Fruit fly (Drosophila melanogaster) whole organism, embryonic: ENCODE measurements around the gene CG44000.
A peak's percentile ranks its signal among the peaks of the same experiment; 100 is the strongest.

Experiments
- Bteb2 ChIP-seq: fragments of 200-800 bp; sonication (Bioruptor generic); optimal IDR thresholded peaks from 2 replicates; lab custom pipeline; 2016; ENCODE audit warnings: missing biosample characterization, missing genetic modification characterization
- CG11695 ChIP-seq: fragments of 200-800 bp; sonication (Bioruptor generic); IDR thresholded peaks from 3 replicates; pipeline ENCODE4 v1.3.6; 2022; ENCODE audit warnings: missing biosample characterization, missing genetic modification characterization
- CG14860 ChIP-seq: fragments of 200-800 bp; sonication (Bioruptor generic); IDR thresholded peaks from 3 replicates; pipeline ENCODE4 v1.3.6; 2022; ENCODE audit warnings: missing biosample characterization, missing genetic modification characterization; ENCODE audit not compliant: partially characterized antibody
- CG17829 ChIP-seq: fragments of 200-800 bp; optimal IDR thresholded peaks from 2 replicates; lab custom pipeline; 2019; ENCODE audit warnings: missing biosample characterization, mild to moderate bottlenecking, missing genetic modification characterization, moderate library complexity
- CG2678 ChIP-seq: fragments of 200-800 bp; sonication (Bioruptor generic); optimal IDR thresholded peaks from 3 replicates; lab custom pipeline; 2019; ENCODE audit warnings: missing biosample characterization, mild to moderate bottlenecking, missing genetic modification characterization, moderate library complexity
- CG4328 ChIP-seq: fragments of 200-800 bp; sonication (Bioruptor generic); optimal IDR thresholded peaks from 3 replicates; lab custom pipeline; 2017; ENCODE audit warnings: missing biosample characterization, missing genetic modification reagents, missing genetic modification characterization
- CG5245 ChIP-seq: fragments of 200-800 bp; sonication (Bioruptor generic); optimal IDR thresholded peaks from 3 replicates; lab custom pipeline; 2016; ENCODE audit warnings: missing biosample characterization, missing genetic modification characterization
- CG6654 ChIP-seq: fragments of 200-800 bp; sonication (Bioruptor generic); optimal IDR thresholded peaks from 2 replicates; lab custom pipeline; 2017; ENCODE audit warnings: missing biosample characterization, mild to moderate bottlenecking, missing genetic modification characterization
- CG7786 ChIP-seq: fragments of 200-800 bp; sonication (Bioruptor generic); optimal IDR thresholded peaks from 2 replicates; lab custom pipeline; 2016; ENCODE audit warnings: missing biosample characterization, missing genetic modification characterization
- Camta ChIP-seq: fragments of 200-800 bp; sonication (Bioruptor generic); optimal IDR thresholded peaks from 2 replicates; lab custom pipeline; 2016; ENCODE audit warnings: missing biosample characterization, missing genetic modification characterization
- Drgx ChIP-seq: fragments of 200-800 bp; sonication (Bioruptor generic); IDR thresholded peaks from 2 replicates; pipeline ENCODE4 v1.3.6; 2022; ENCODE audit warnings: missing biosample characterization, missing genetic modification characterization
- Ets97D ChIP-seq: fragments of 200-800 bp; sonication (Bioruptor generic); optimal IDR thresholded peaks from 3 replicates; lab custom pipeline; 2016; ENCODE audit warnings: missing biosample characterization, missing genetic modification characterization
- HLH3B ChIP-seq: fragments of 200-800 bp; sonication (Bioruptor generic); IDR thresholded peaks from 2 replicates; pipeline ENCODE4 v1.3.6; 2022; ENCODE audit warnings: missing biosample characterization, missing genetic modification characterization
- Med ChIP-seq: fragments of 200-800 bp; sonication (Bioruptor generic); peaks from one replicate; lab custom pipeline; 2016; ENCODE audit warnings: missing biosample characterization, missing genetic modification characterization, mild to moderate bottlenecking, inconsistent platforms, moderate library complexity
- PHDP ChIP-seq: fragments of 200-800 bp; sonication (Bioruptor generic); optimal IDR thresholded peaks from 3 replicates; lab custom pipeline; 2018; ENCODE audit warnings: missing biosample characterization, mild to moderate bottlenecking, missing genetic modification characterization, moderate library complexity
- Sin3A ChIP-seq: fragments of >200 bp; optimal IDR thresholded peaks from 2 replicates; lab custom pipeline; 2018
- Sox102F ChIP-seq: fragments of 200-800 bp; sonication (Bioruptor generic); optimal IDR thresholded peaks from 2 replicates; lab custom pipeline; 2018; ENCODE audit warnings: missing biosample characterization, mild to moderate bottlenecking, missing genetic modification characterization, moderate library complexity
- Stat92E ChIP-seq, 3 experiments: fragments of >200 bp in 2 of 3; fragments of 200-800 bp in 1 of 3; sonication (Bioruptor generic) in 1 of 3; optimal IDR thresholded peaks; 2 replicates each; lab custom pipeline; 2017 to 2019; ENCODE audit warnings: missing biosample characterization in 3 of 3, missing genetic modification characterization in 3 of 3, mild to moderate bottlenecking in 1 of 3, moderate library complexity in 1 of 3
- Trl ChIP-seq, 3 experiments: fragments of >200 bp in 2 of 3; fragments of 200-800 bp in 1 of 3; sonication (Bioruptor generic) in 1 of 3; optimal IDR thresholded peaks; 2 replicates in 1 of 3; 3 replicates in 2 of 3; lab custom pipeline; 2016 to 2017; ENCODE audit warnings: missing biosample characterization in 1 of 3, missing genetic modification characterization in 1 of 3
- al ChIP-seq: fragments of 200-800 bp; sonication (Bioruptor generic); IDR thresholded peaks from 2 replicates; pipeline ENCODE4 v1.3.6; 2022; ENCODE audit warnings: missing biosample characterization, missing genetic modification characterization
- bbx ChIP-seq: fragments of 200-800 bp; sonication (Bioruptor generic); IDR thresholded peaks from 2 replicates; pipeline ENCODE4 v1.3.6; 2022; ENCODE audit warnings: missing biosample characterization, missing genetic modification characterization; ENCODE audit not compliant: partially characterized antibody
- bsh ChIP-seq, 2 experiments: fragments of 200-800 bp; sonication (Bioruptor generic); optimal IDR thresholded peaks; 2 replicates each; lab custom pipeline; 2017 to 2018; ENCODE audit warnings: mild to moderate bottlenecking in 2 of 2, missing biosample characterization in 2 of 2, missing genetic modification characterization in 2 of 2, moderate library complexity in 1 of 2
- cad ChIP-seq: fragments of >200 bp; optimal IDR thresholded peaks from 2 replicates; lab custom pipeline; 2017; ENCODE audit warnings: missing biosample characterization, missing genetic modification characterization
- ci ChIP-seq: fragments of 200-800 bp; sonication (Bioruptor generic); IDR thresholded peaks from 3 replicates; pipeline ENCODE4 v1.3.6; 2022; ENCODE audit warnings: missing biosample characterization, missing genetic modification characterization
- en ChIP-seq: fragments of 200-800 bp; sonication (Bioruptor generic); optimal IDR thresholded peaks from 2 replicates; lab custom pipeline; 2016; ENCODE audit warnings: missing biosample characterization, missing genetic modification characterization
- esg ChIP-seq: fragments of 200-800 bp; sonication (Bioruptor generic); conservative IDR thresholded peaks from 2 replicates; pipeline ENCODE4 v1.3.6; 2022; ENCODE audit warnings: missing biosample characterization, missing genetic modification characterization
- exex ChIP-seq: fragments of 200-800 bp; sonication (Bioruptor generic); optimal IDR thresholded peaks from 4 replicates; lab custom pipeline; 2018; ENCODE audit warnings: missing biosample characterization, mild to moderate bottlenecking, missing genetic modification characterization, moderate library complexity
- fu2 ChIP-seq: fragments of 200-800 bp; sonication (Bioruptor generic); optimal IDR thresholded peaks from 2 replicates; lab custom pipeline; 2016; ENCODE audit warnings: missing biosample characterization, missing genetic modification characterization
- gt ChIP-seq: fragments of 200-800 bp; sonication (Bioruptor generic); IDR thresholded peaks from 2 replicates; pipeline ENCODE4 v1.3.6; 2022; ENCODE audit warnings: missing biosample characterization, missing genetic modification characterization
- ken ChIP-seq: fragments of 200-800 bp; sonication (Bioruptor generic); IDR thresholded peaks from 3 replicates; pipeline ENCODE4 v1.3.6; 2022; ENCODE audit warnings: missing biosample characterization, missing genetic modification characterization
- lov ChIP-seq, 2 experiments: fragments of 200-800 bp in 1 of 2; fragments of >200 bp in 1 of 2; sonication (Bioruptor generic) in 1 of 2; IDR thresholded peaks in 1 of 2; optimal IDR thresholded peaks in 1 of 2; 2 replicates in 1 of 2; 3 replicates in 1 of 2; pipeline versions ENCODE4 v1.3.6 to Lab custom; 2017 to 2022; ENCODE audit warnings: missing biosample characterization in 1 of 2, missing genetic modification characterization in 1 of 2
- phol ChIP-seq: fragments of 200-800 bp; sonication (Bioruptor generic); optimal IDR thresholded peaks from 3 replicates; lab custom pipeline; 2018; ENCODE audit warnings: missing biosample characterization, mild to moderate bottlenecking, missing genetic modification characterization, moderate library complexity
- pnt ChIP-seq: fragments of 200-800 bp; sonication (Bioruptor generic); optimal IDR thresholded peaks from 3 replicates; lab custom pipeline; 2016; ENCODE audit warnings: missing biosample characterization, missing genetic modification characterization
- pzg ChIP-seq: fragments of 200-800 bp; sonication (Bioruptor generic); optimal IDR thresholded peaks from 3 replicates; lab custom pipeline; 2018; ENCODE audit warnings: missing biosample characterization, mild to moderate bottlenecking, missing genetic modification characterization, moderate library complexity
- sens ChIP-seq: fragments of 200-800 bp; sonication (Bioruptor generic); peaks from one replicate; lab custom pipeline; 2016; ENCODE audit warnings: missing biosample characterization, missing genetic modification characterization
- sens-2 ChIP-seq: fragments of 200-800 bp; sonication (Bioruptor generic); IDR thresholded peaks from 2 replicates; pipeline ENCODE4 v1.3.6; 2022; ENCODE audit warnings: missing biosample characterization, missing genetic modification characterization
- seq ChIP-seq: fragments of 200-800 bp; sonication (Bioruptor generic); IDR thresholded peaks from 2 replicates; pipeline ENCODE4 v1.3.6; 2022; ENCODE audit warnings: missing biosample characterization, missing genetic modification characterization
- sima ChIP-seq: fragments of 200-800 bp; sonication (Bioruptor generic); optimal IDR thresholded peaks from 2 replicates; lab custom pipeline; 2016; ENCODE audit warnings: missing biosample characterization, missing genetic modification characterization
- slbo ChIP-seq: fragments of 200-800 bp; sonication (Bioruptor generic); IDR thresholded peaks from 2 replicates; pipeline ENCODE4 v1.3.6; 2022; ENCODE audit warnings: missing biosample characterization, missing genetic modification characterization
- toy ChIP-seq: fragments of 200-800 bp; sonication (Bioruptor generic); IDR thresholded peaks from 2 replicates; pipeline ENCODE4 v1.3.6; 2022; ENCODE audit warnings: missing biosample characterization, missing genetic modification characterization
- vfl ChIP-seq: fragments of 200-800 bp; sonication (Bioruptor generic); optimal IDR thresholded peaks from 2 replicates; lab custom pipeline; 2016; ENCODE audit warnings: missing biosample characterization, missing genetic modification characterization
- wdn ChIP-seq: fragments of 200-800 bp; sonication (Bioruptor generic); IDR thresholded peaks from 2 replicates; pipeline ENCODE4 v1.3.6; 2022; ENCODE audit warnings: missing biosample characterization, missing genetic modification characterization
- zfh2 ChIP-seq: fragments of 200-800 bp; sonication (Bioruptor generic); optimal IDR thresholded peaks from 2 replicates; lab custom pipeline; 2016; ENCODE audit warnings: missing biosample characterization, missing genetic modification characterization

CG44000 gene

DNA sequence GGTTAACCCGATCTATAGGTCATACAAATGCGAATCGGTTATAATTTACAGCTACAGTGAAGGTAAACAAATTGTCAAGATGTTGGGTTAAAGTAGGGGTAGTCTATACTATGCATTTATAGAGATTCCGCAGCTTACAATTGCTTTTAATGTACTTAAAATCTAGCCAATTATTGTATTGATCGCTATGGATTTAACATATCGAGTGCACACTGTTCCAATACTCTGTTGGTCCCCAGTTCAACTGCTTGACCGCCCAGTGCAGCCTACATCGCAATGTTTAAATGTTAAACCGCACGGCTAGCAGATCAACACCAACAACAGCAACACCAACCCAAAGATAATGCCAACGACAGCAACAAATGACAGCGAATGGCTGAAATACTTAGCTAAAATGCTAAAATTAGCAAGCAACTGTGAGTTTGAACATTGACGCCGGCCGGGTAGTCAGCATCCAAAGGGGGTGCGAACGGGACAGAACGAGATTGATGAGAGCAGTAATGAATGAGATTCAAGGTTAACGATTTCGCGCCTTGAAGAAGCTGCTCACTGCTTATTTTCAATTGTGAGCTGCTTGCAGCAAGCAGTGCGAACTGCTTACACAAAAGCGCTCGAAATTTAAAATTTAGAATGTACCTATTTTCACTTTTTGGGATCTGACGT, 42.0 kb upstream of the CG44000 start (continued):
- TF ChIP-seq esg, result peak; percentile 41; the same call in 1 of the 2 replicates

DNA sequence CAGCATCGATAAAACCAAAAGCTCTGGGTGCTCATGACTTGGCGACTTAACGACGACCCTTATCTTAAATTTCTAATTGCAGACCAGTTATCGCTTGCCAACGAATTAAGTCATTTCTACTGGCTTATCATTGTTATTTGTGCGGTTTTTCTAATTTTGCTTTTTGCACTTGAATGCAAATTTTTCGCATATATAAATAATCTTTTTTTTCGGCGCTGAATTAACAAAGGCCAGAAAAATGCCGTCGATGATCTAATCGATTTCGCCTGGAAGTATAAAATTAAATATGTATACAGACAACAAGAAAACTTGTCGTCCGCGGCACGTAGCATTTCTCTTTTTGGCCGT, 41.5 kb upstream of the CG44000 start:
- TF ChIP-seq Sin3A (lab: Kevin White, UChicago) (no peak), exex (tag; lab: Kevin White, UChicago) (peak; percentile 21), pzg (GFP tag; lab: Kevin White, UChicago) (no peak), CG4328 (no peak), en (GFP tag; lab: Kevin White, UChicago) (no peak), Trl (optimal IDR thresholded peaks at IDR 0.05; lab: Kevin White, UChicago) (peak in 1 of 2 experiments; percentile 3), Trl (GFP tag; optimal IDR thresholded peaks at IDR 0.05; lab: Kevin White, UChicago) (no peak), vfl (GFP tag; lab: Kevin White, UChicago) (no peak)

dm6 chr2L:5002031-5002430, 41.0 kb upstream of the CG44000 start:
- TF ChIP-seq wdn (GFP tag; lab: Robert Waterston, UW) (0 out of 2 replicates have a peak, but pooled peaks have one; percentile 17), fu2 (GFP tag; lab: Kevin White, UChicago) (no peak), cad (peak; percentile 33), Med (GFP tag; lab: Kevin White, UChicago) (peak; percentile 40), toy (GFP tag; lab: Robert Waterston, UW) (peak; percentile 41; the same call in 1 of the 2 replicates), CG5245 (GFP tag; lab: Kevin White, UChicago) (no peak), slbo (GFP tag; lab: Robert Waterston, UW) (0 out of 2 replicates have a peak, but pooled peaks have one; percentile 5), CG6654 (GFP tag; lab: Kevin White, UChicago) (peak; percentile 92)

- no peak for TF ChIP-seq sima
- no peak for TF ChIP-seq CG7786 (GFP tag; lab: Kevin White, UChicago)
- 0 out of 3 replicates have a peak, but pooled peaks have one; percentile 40 for TF ChIP-seq ci (GFP tag; lab: Robert Waterston, UW)
- TF ChIP-seq CG2678 (tag; lab: Kevin White, UChicago), result no peak
- no peak for TF ChIP-seq CG14860
- no peak for TF ChIP-seq PHDP (tag; lab: Kevin White, UChicago)
- TF ChIP-seq gt (GFP tag; lab: Robert Waterston, UW), result no peak
- no peak for TF ChIP-seq phol
- 0 out of 3 replicates have a peak, but pooled peaks have one; percentile 23 for TF ChIP-seq CG11695 (GFP tag; lab: Robert Waterston, UW)
- no peak for TF ChIP-seq sens-2 (GFP tag; lab: Robert Waterston, UW)
- TF ChIP-seq bsh (GFP tag; optimal IDR thresholded peaks at IDR 0.05; lab: Kevin White, UChicago), result peak in 1 of 2 experiments; percentile 19
- TF ChIP-seq pnt, result no peak
- no peak for TF ChIP-seq CG5245 (GFP tag; lab: Kevin White, UChicago)
- TF ChIP-seq lov (optimal IDR thresholded peaks at IDR 0.05; lab: Kevin White, UChicago), result no peak
- 0 out of 3 replicates have a peak, but pooled peaks have one; percentile 25 for TF ChIP-seq lov (GFP tag; IDR thresholded peaks at IDR 0.05; lab: Robert Waterston, UW)
- peak; percentile 72 for TF ChIP-seq sens (GFP tag; lab: Kevin White, UChicago)
- peak; percentile 70 for TF ChIP-seq Drgx (GFP tag; lab: Robert Waterston, UW)
- TF ChIP-seq Stat92E (GFP tag; optimal IDR thresholded peaks at IDR 0.05; lab: Kevin White, UChicago), result no peak
- TF ChIP-seq Ets97D (GFP tag; lab: Kevin White, UChicago), result no peak
- TF ChIP-seq CG17829, result no peak
- TF ChIP-seq ken (GFP tag; lab: Robert Waterston, UW), result 0 out of 3 replicates have a peak, but pooled peaks have one; percentile 5
- TF ChIP-seq Med (GFP tag; lab: Kevin White, UChicago), result peak; percentile 27
- TF ChIP-seq seq, result no peak
- TF ChIP-seq zfh2 (GFP tag; lab: Kevin White, UChicago), result peak; percentile 19
- no peak for TF ChIP-seq bbx
- TF ChIP-seq Sox102F (GFP tag; lab: Kevin White, UChicago), result peak; percentile 29
- TF ChIP-seq Camta (GFP tag; lab: Kevin White, UChicago), result no peak
- peak; percentile 35; the same call in 1 of the 2 replicates for TF ChIP-seq HLH3B (GFP tag; lab: Robert Waterston, UW)
- TF ChIP-seq Bteb2 (GFP tag; lab: Kevin White, UChicago), result no peak
- no peak for TF ChIP-seq al (GFP tag; lab: Robert Waterston, UW)
Measured at dm6 chr2L:5002711-5003402, 40.2 kb upstream of the CG44000 start.
